Fruit fly (Drosophila melanogaster): ENCODE results near the gene mbm.

- TF ChIP-seq br (GFP tag; optimal IDR thresholded peaks at IDR 0.05) (peak; percentile 13), Sp1 (GFP tag; optimal IDR thresholded peaks at IDR 0.05) (peak; percentile 26), foxo (GFP tag; optimal IDR thresholded peaks at IDR 0.05) (peak; percentile 3 to 76)
Observed at dm6 chr2L:221939-222489, 51.5 kb downstream of the mbm start.

All from whole organism, wandering third instar larva.